Fruit fly (Drosophila melanogaster) whole organism, larva: ENCODE data around the gene Ino80.

Experiments
- noc ChIP-seq: fragments of 200-800 bp; sonication (Bioruptor generic); optimal IDR thresholded peaks from 3 replicates; lab custom pipeline; 2019; ENCODE audit warnings: missing biosample characterization, mild to moderate bottlenecking, missing genetic modification characterization, moderate library complexity

Ino80 gene

dm6 chr3R:19362879-19363278, 40.1 kb downstream of the Ino80 start:
- no peak for TF ChIP-seq noc (tag; lab: Kevin White, UChicago)

dm6 chr3R:19353751-19354150, 49.2 kb downstream of the Ino80 start, which contains the start of gene CG43203:
CG43203 (plus strand) TSS chr3R:19354051.
- no peak for TF ChIP-seq noc (tag; lab: Kevin White, UChicago)

dm6 chr3R:19352121-19352520, 50.8 kb downstream of the Ino80 start:
- TF ChIP-seq noc (tag; lab: Kevin White, UChicago) = no peak

- TF ChIP-seq noc (tag; lab: Kevin White, UChicago) = no peak
These were observed 52.5 kb downstream of the Ino80 start for dm6 chr3R:19350375-19350943.

- TF ChIP-seq noc (tag; lab: Kevin White, UChicago) = no peak
These were observed 55.3 kb downstream of the Ino80 start for dm6 chr3R:19347678-19348077.

- no peak for TF ChIP-seq noc (tag; lab: Kevin White, UChicago)
These were observed 56.4 kb downstream of the Ino80 start for dm6 chr3R:19346532-19346931.

dm6 chr3R:19345214-19345613, 57.7 kb downstream of the Ino80 start:
- TF ChIP-seq noc (tag; lab: Kevin White, UChicago) = no peak

dm6 chr3R:19343534-19344325, 59.2 kb downstream of the Ino80 start:
- TF ChIP-seq noc (tag; lab: Kevin White, UChicago) = no peak

dm6 chr3R:19341779-19342178, 61.2 kb downstream of the Ino80 start:
- no peak for TF ChIP-seq noc (tag; lab: Kevin White, UChicago)

dm6 chr3R:19340312-19341079, 62.5 kb downstream of the Ino80 start:
- TF ChIP-seq noc (tag; lab: Kevin White, UChicago) = no peak

- no peak for TF ChIP-seq noc (tag; lab: Kevin White, UChicago)
These were observed 63.7 kb downstream of the Ino80 start for dm6 chr3R:19339205-19339724.

- no peak for TF ChIP-seq noc (tag; lab: Kevin White, UChicago)
These were observed 67.5 kb downstream of the Ino80 start for dm6 chr3R:19335482-19335881.

- TF ChIP-seq noc (tag; lab: Kevin White, UChicago) = no peak
These were observed 70.4 kb downstream of the Ino80 start for dm6 chr3R:19332553-19332952.

dm6 chr3R:19332052-19332451, 70.9 kb downstream of the Ino80 start:
- no peak for TF ChIP-seq noc (tag; lab: Kevin White, UChicago)

dm6 chr3R:19328716-19329115, 74.2 kb downstream of the Ino80 start:
- TF ChIP-seq noc (tag; lab: Kevin White, UChicago) = no peak
